Worm (Caenorhabditis elegans): Measurements from ENCODE around the gene F49E8.6.
"Not testable (repeated sequence)": the region's sequence is repeated elsewhere in the genome, so short reads cannot be mapped to it uniquely, and the experiment has no call there.

F49E8.6 gene

DNA sequence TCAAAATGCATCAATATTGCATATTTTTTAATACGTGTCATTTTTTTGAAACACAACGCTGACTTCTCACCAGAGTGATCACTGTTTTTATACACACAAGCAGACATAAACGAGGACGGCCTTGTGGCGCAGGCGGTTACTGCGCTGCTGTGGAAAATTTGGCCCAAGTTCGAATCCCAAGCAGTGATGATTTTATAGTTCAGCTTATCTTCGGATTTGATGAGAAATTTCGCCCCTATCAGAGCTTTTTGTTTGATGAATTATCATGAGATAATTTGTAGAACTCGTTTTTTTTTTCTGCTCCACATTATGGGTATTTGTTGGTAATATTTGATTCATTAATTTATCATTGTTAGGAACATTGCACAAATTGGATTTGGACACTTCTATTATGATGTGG is 19.5 kb upstream of the F49E8.6 start (continued):
- TF ChIP-seq nhr-28 (tag; optimal IDR thresholded peaks at IDR 0.05), result no peak
- no peak for TF ChIP-seq unc-62 (GFP tag; optimal IDR thresholded peaks at IDR 0.05)
- peak; percentile 24 for TF ChIP-seq elt-1 (tag; optimal IDR thresholded peaks at IDR 0.05)
- peak; percentile 22 for TF ChIP-seq ztf-4 (tag; optimal IDR thresholded peaks at IDR 0.05)
- no peak for TF ChIP-seq sea-2 (GFP tag; optimal IDR thresholded peaks at IDR 0.05)
- TF ChIP-seq egl-5 (tag; optimal IDR thresholded peaks at IDR 0.05), result peak; percentile 91

DNA sequence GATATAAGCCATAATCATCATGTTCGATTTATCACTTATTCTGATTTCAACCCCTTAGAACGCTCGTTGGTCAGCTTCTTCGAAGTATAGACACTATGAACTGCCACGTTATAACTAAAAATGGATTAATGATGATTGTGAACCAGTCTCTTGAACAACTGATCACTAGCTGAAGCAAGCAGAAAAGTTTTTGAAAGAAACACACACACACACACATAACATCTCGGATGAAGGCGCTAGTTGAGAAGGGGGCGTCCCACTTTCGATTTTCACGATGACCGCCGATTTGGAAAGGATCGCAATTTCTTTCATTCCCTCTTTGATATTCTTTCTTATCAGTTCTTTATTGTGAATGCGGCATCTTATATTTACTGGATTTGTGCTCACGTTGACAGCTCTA is 14.1 kb upstream of the F49E8.6 start, which contains the start of gene clec-180:
TSS of gene clec-180 (plus strand) at position 301 of the 400 bp plus-strand sequence.
- TF ChIP-seq sea-2 (GFP tag; optimal IDR thresholded peaks at IDR 0.05), result no peak
- TF ChIP-seq nhr-23 (tag; optimal IDR thresholded peaks at IDR 0.05), result no peak
- TF ChIP-seq hmg-11 (tag; optimal IDR thresholded peaks at IDR 0.05), result no peak
- TF ChIP-seq fkh-2 (tag; optimal IDR thresholded peaks at IDR 0.05), result no peak
- TF ChIP-seq nhr-77 (tag; optimal IDR thresholded peaks at IDR 0.05), result no peak
- TF ChIP-seq ztf-11 (tag; optimal IDR thresholded peaks at IDR 0.05), result no peak
- no peak for TF ChIP-seq nhr-25 (tag; optimal IDR thresholded peaks at IDR 0.05)
- no peak for TF ChIP-seq ZK546.5 (tag; optimal IDR thresholded peaks at IDR 0.05)
- TF ChIP-seq lsy-12 (tag; optimal IDR thresholded peaks at IDR 0.05), result no peak
- no peak for TF ChIP-seq ceh-16 (tag; optimal IDR thresholded peaks at IDR 0.05)
- TF ChIP-seq fos-1 (tag; optimal IDR thresholded peaks at IDR 0.05), result no peak
- no peak for TF ChIP-seq mml-1 (tag; optimal IDR thresholded peaks at IDR 0.05)
- no peak for TF ChIP-seq aly-2 (tag; optimal IDR thresholded peaks at IDR 0.05)

DNA sequence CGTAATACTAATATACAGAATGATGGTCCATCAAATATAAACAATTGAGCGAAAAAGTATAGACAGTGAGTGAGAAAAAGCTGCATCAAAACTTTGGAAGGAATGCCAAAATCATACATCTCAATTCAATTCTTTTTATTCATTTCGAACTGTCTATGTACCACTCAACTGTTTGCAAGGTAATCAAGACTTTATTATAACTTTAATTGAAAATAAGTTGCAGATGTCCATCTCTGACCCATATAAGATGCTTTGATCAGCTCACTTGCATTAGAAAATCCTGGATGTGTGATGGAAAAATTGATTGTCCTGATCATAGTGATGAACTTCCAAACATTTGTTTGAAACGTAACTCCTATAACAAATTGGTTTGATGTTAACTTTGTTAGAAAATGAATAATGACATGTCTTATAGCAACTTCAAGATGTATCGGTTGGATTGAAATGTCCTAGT is 13.1 kb upstream of the F49E8.6 start, which contains the start of gene F32E10.8:
TSS of gene F32E10.8 (plus strand) at position 51 of the 454 bp plus-strand sequence.
- no peak for TF ChIP-seq ceh-82 (tag; optimal IDR thresholded peaks at IDR 0.05)
- TF ChIP-seq ztf-11 (tag; optimal IDR thresholded peaks at IDR 0.05), result no peak
- TF ChIP-seq mml-1 (tag; optimal IDR thresholded peaks at IDR 0.05), result no peak
- TF ChIP-seq lin-39 (tag; optimal IDR thresholded peaks at IDR 0.05), result no peak
- no peak for TF ChIP-seq mdl-1 (tag; optimal IDR thresholded peaks at IDR 0.05)
- TF ChIP-seq ztf-4 (tag; optimal IDR thresholded peaks at IDR 0.05), result no peak
- TF ChIP-seq lin-15B (tag; optimal IDR thresholded peaks at IDR 0.05), result no peak
- TF ChIP-seq ceh-28 (tag; optimal IDR thresholded peaks at IDR 0.05), result no peak
- no peak for TF ChIP-seq ZK546.5 (tag; optimal IDR thresholded peaks at IDR 0.05)
- no peak for TF ChIP-seq nhr-67 (tag; optimal IDR thresholded peaks at IDR 0.05)
- TF ChIP-seq nhr-77 (tag; optimal IDR thresholded peaks at IDR 0.05), result no peak
- TF ChIP-seq ceh-16 (tag; optimal IDR thresholded peaks at IDR 0.05), result no peak
- TF ChIP-seq unc-62 (GFP tag; optimal IDR thresholded peaks at IDR 0.05), result no peak
- TF ChIP-seq zag-1 (tag; optimal IDR thresholded peaks at IDR 0.05), result no peak
- no peak for TF ChIP-seq jun-1 (tag; optimal IDR thresholded peaks at IDR 0.05)

DNA sequence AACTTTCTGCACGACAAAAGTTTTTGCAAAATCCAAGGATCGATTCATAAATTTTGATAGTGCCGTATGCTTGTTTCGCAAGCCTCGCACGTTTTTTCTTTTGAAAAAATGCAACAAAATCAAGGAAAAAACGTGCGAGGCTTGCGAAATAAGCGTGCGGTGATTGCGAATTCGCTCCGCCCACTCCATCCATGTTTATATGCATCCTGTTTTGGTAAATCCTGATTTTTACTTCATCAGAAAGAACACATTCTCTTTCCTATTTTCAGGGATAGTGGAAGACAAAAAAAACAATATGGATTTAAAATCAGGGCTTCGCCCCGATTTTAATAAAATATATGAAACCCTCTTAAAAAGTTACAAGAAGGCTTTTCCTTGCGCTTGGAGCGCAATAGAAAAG is 9.4 kb upstream of the F49E8.6 start, which contains the start of gene F32E10.9:
TSS of gene F32E10.9 (minus strand) at position 101 of the 400 bp plus-strand sequence.
- not testable (repeated sequence) for TF ChIP-seq fos-1 (tag; optimal IDR thresholded peaks at IDR 0.05); fkh-10 (GFP tag; optimal IDR thresholded peaks at IDR 0.05); lsy-12 (tag; optimal IDR thresholded peaks at IDR 0.05)

DNA sequence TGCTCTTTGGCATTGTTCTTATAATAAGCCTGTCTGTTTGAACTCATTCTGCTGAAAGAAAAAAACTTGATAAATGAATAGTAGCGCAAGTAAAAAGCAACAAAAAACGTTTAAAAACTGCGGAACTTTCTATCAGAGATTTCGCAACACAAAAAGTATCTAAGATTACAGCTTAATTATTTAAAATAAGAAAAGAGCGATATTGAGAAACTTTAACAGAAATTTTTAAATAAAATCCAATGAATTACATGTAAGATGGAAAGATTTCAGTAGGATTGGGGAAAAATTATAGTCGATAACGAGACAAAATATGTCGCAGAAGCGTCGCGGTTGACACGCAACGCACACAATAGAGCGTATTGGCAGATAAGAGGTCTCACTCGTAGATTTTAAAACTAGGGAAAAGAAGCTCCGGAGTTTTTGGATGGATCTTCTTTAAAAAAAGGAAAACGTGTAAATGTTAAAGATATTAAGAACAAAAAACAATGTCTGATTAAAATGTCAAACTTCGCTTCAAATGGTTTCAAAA is 7.2 kb upstream of the F49E8.6 start, which contains the start of gene ima-3:
TSS of gene ima-3 (minus strand) at position 51 of the 529 bp plus-strand sequence.
- no peak for TF ChIP-seq lsy-12 (tag; optimal IDR thresholded peaks at IDR 0.05)
- TF ChIP-seq hmg-11 (tag; optimal IDR thresholded peaks at IDR 0.05), result peak; percentile 39
- TF ChIP-seq ZK546.5 (tag; optimal IDR thresholded peaks at IDR 0.05), result no peak
- TF ChIP-seq lin-15B (tag; optimal IDR thresholded peaks at IDR 0.05), result peak; percentile 75
- TF ChIP-seq daf-12 (tag; optimal IDR thresholded peaks at IDR 0.05), result no peak
- TF ChIP-seq lin-39 (tag; optimal IDR thresholded peaks at IDR 0.05), result peak; percentile 48
- peak; percentile 29 for TF ChIP-seq snpc-4 (tag; optimal IDR thresholded peaks at IDR 0.05)
- no peak for TF ChIP-seq unc-39 (tag; optimal IDR thresholded peaks at IDR 0.05)
- TF ChIP-seq nfya-1 (tag; optimal IDR thresholded peaks at IDR 0.05; ENCODE audit: insufficient read depth), result peak; percentile 59
- peak; percentile 78 for TF ChIP-seq pha-4 (tag; optimal IDR thresholded peaks at IDR 0.05)
- TF ChIP-seq nhr-23 (tag; optimal IDR thresholded peaks at IDR 0.05), result peak; percentile 33
- peak; percentile 53 for TF ChIP-seq egl-5 (tag; optimal IDR thresholded peaks at IDR 0.05)
- peak; percentile 12 for TF ChIP-seq elt-2 (tag; optimal IDR thresholded peaks at IDR 0.05)
- TF ChIP-seq sea-2 (GFP tag; optimal IDR thresholded peaks at IDR 0.05), result no peak

Data from whole organism, L3 larva.